Fruit fly (Drosophila melanogaster) whole organism, embryonic: Measurements from ENCODE around the gene IFT54.

Source experiments
- Aef1 ChIP-seq: fragments of 200-800 bp; sonication (Bioruptor generic); IDR thresholded peaks from 3 replicates; pipeline ENCODE4 v1.3.6; 2022; ENCODE audit warnings: missing biosample characterization, missing genetic modification characterization
- B-H2 ChIP-seq: fragments of 200-800 bp; sonication (Bioruptor generic); optimal IDR thresholded peaks from 2 replicates; lab custom pipeline; 2018; ENCODE audit warnings: missing biosample characterization, mild to moderate bottlenecking, missing genetic modification characterization
- BEAF-32 ChIP-seq: fragments of 200-800 bp; sonication (Bioruptor generic); optimal IDR thresholded peaks from 3 replicates; lab custom pipeline; 2017; ENCODE audit warnings: missing biosample characterization, missing genetic modification characterization, mild to moderate bottlenecking, moderate library complexity, missing genetic modification reagents
- CG10274 ChIP-seq: fragments of 200-800 bp; sonication (Bioruptor generic); optimal IDR thresholded peaks from 3 replicates; lab custom pipeline; 2017; ENCODE audit warnings: missing biosample characterization, mild to moderate bottlenecking, missing genetic modification characterization
- CG11560 ChIP-seq: fragments of 200-800 bp; sonication (Bioruptor generic); IDR thresholded peaks from 3 replicates; pipeline ENCODE4 v1.3.6; 2022; ENCODE audit warnings: missing biosample characterization, missing genetic modification characterization
- CG11696 ChIP-seq: fragments of 200-800 bp; sonication (Bioruptor generic); IDR thresholded peaks from 2 replicates; pipeline ENCODE4 v1.3.6; 2022; ENCODE audit warnings: missing biosample characterization, missing genetic modification characterization
- CG12219 ChIP-seq: fragments of 200-800 bp; sonication (Bioruptor generic); optimal IDR thresholded peaks from 3 replicates; lab custom pipeline; 2018; ENCODE audit warnings: missing biosample characterization, mild to moderate bottlenecking, missing genetic modification characterization
- CG12942 ChIP-seq: fragments of 200-800 bp; sonication (Bioruptor generic); optimal IDR thresholded peaks from 3 replicates; lab custom pipeline; 2016; ENCODE audit warnings: missing biosample characterization, missing genetic modification characterization
- CG15073 ChIP-seq: fragments of 200-800 bp; sonication (Bioruptor generic); optimal IDR thresholded peaks from 2 replicates; lab custom pipeline; 2016; ENCODE audit warnings: missing biosample characterization, missing genetic modification characterization
- CG17612 ChIP-seq: fragments of 200-800 bp; sonication (Bioruptor generic); IDR thresholded peaks from 2 replicates; pipeline ENCODE4 v1.3.6; 2022; ENCODE audit warnings: missing biosample characterization, missing genetic modification characterization
- CG17829 ChIP-seq: fragments of 200-800 bp; optimal IDR thresholded peaks from 2 replicates; lab custom pipeline; 2019; ENCODE audit warnings: missing biosample characterization, mild to moderate bottlenecking, missing genetic modification characterization, moderate library complexity
- CG18011 ChIP-seq: fragments of 200-800 bp; sonication (Bioruptor generic); optimal IDR thresholded peaks from 2 replicates; lab custom pipeline; 2017; ENCODE audit warnings: missing biosample characterization, missing genetic modification characterization, mild to moderate bottlenecking, moderate library complexity, missing genotype
- CG18619 ChIP-seq: fragments of 200-800 bp; sonication (Bioruptor generic); optimal IDR thresholded peaks from 3 replicates; lab custom pipeline; 2017; ENCODE audit warnings: missing biosample characterization, mild to moderate bottlenecking, missing genetic modification characterization
- CG2202 ChIP-seq: fragments of 200-800 bp; sonication (Bioruptor generic); optimal IDR thresholded peaks from 2 replicates; lab custom pipeline; 2018; ENCODE audit warnings: missing biosample characterization, mild to moderate bottlenecking, missing genetic modification characterization
- CG31365 ChIP-seq: fragments of 200-800 bp; sonication (Bioruptor generic); optimal IDR thresholded peaks from 2 replicates; lab custom pipeline; 2018; ENCODE audit warnings: missing biosample characterization, mild to moderate bottlenecking, missing genetic modification characterization
- CG32767 ChIP-seq: fragments of 200-800 bp; sonication (Bioruptor generic); IDR thresholded peaks from 2 replicates; pipeline ENCODE4 v1.3.6; 2022; ENCODE audit warnings: missing biosample characterization, missing genetic modification characterization
- CG3726 ChIP-seq: fragments of 200-800 bp; sonication (Bioruptor generic); IDR thresholded peaks from 3 replicates; pipeline ENCODE4, ENCODE4 v1.3.6; 2022; ENCODE audit warnings: missing biosample characterization, missing genetic modification characterization
- CG4360 ChIP-seq: fragments of 200-800 bp; sonication (Bioruptor generic); IDR thresholded peaks from 2 replicates; pipeline ENCODE4 v1.3.6; 2022; ENCODE audit warnings: missing biosample characterization, missing genetic modification characterization
- CG43689 ChIP-seq: fragments of 200-800 bp; sonication (Bioruptor generic); IDR thresholded peaks from 2 replicates; pipeline ENCODE4 v1.3.6; 2022; ENCODE audit warnings: missing biosample characterization, missing genetic modification characterization
- CG4424 ChIP-seq: fragments of 200-800 bp; sonication (Bioruptor generic); optimal IDR thresholded peaks from 3 replicates; lab custom pipeline; 2016; ENCODE audit warnings: missing biosample characterization, missing genetic modification characterization
- CG4617 ChIP-seq: fragments of 200-800 bp; sonication (Bioruptor generic); optimal IDR thresholded peaks from 3 replicates; lab custom pipeline; 2016; ENCODE audit warnings: missing biosample characterization, missing genetic modification characterization, borderline replicate concordance
- CG5953 ChIP-seq: fragments of 200-800 bp; sonication (Bioruptor generic); IDR thresholded peaks from 2 replicates; pipeline ENCODE4 v1.3.6; 2022; ENCODE audit warnings: missing biosample characterization, missing genetic modification characterization
- CG8281 ChIP-seq: fragments of 200-800 bp; sonication (Bioruptor generic); optimal IDR thresholded peaks from 2 replicates; lab custom pipeline; 2018; ENCODE audit warnings: missing biosample characterization, mild to moderate bottlenecking, missing genetic modification characterization, moderate library complexity
- CG8478 ChIP-seq: fragments of >200 bp; optimal IDR thresholded peaks from 2 replicates; lab custom pipeline; 2018
- CG9797 ChIP-seq: fragments of 200-800 bp; sonication (Bioruptor generic); optimal IDR thresholded peaks from 3 replicates; lab custom pipeline; 2018; ENCODE audit warnings: missing biosample characterization, mild to moderate bottlenecking, missing genetic modification characterization
- D19A ChIP-seq: fragments of 200-800 bp; optimal IDR thresholded peaks from 3 replicates; lab custom pipeline; 2019; ENCODE audit warnings: missing biosample characterization, mild to moderate bottlenecking, missing genetic modification characterization, moderate library complexity
- D19B ChIP-seq: fragments of 200-800 bp; sonication (Bioruptor generic); optimal IDR thresholded peaks from 2 replicates; lab custom pipeline; 2017; ENCODE audit warnings: missing biosample characterization, mild to moderate bottlenecking, missing genetic modification characterization
- Ets65A ChIP-seq: fragments of 200-800 bp; sonication (Bioruptor generic); peaks from one replicate; lab custom pipeline; 2016; ENCODE audit warnings: missing biosample characterization, missing genetic modification characterization
- H2.0 ChIP-seq: fragments of 200-800 bp; sonication (Bioruptor generic); IDR thresholded peaks from 2 replicates; pipeline ENCODE4 v1.3.6; 2022; ENCODE audit warnings: missing biosample characterization, missing genetic modification characterization
- HHEX ChIP-seq: fragments of 200-800 bp; sonication (Bioruptor generic); optimal IDR thresholded peaks from 3 replicates; lab custom pipeline; 2017; ENCODE audit warnings: missing biosample characterization, mild to moderate bottlenecking, missing genetic modification characterization, missing genetic modification reagents
- Hr3 ChIP-seq: fragments of 200-800 bp; sonication (Bioruptor generic); optimal IDR thresholded peaks from 3 replicates; lab custom pipeline; 2016; ENCODE audit warnings: missing biosample characterization, missing genetic modification characterization
- Nf-YB ChIP-seq: fragments of 200-800 bp; sonication (Bioruptor generic); optimal IDR thresholded peaks from 3 replicates; lab custom pipeline; 2019; ENCODE audit warnings: missing biosample characterization, mild to moderate bottlenecking, missing genetic modification characterization, moderate library complexity
- Pdp1 ChIP-seq, 2 experiments: fragments of 200-800 bp; sonication (Bioruptor generic); optimal IDR thresholded peaks; 3 replicates each; lab custom pipeline; 2016; ENCODE audit warnings: missing biosample characterization in 2 of 2, missing genetic modification characterization in 2 of 2, mild to moderate bottlenecking in 1 of 2, moderate library complexity in 1 of 2
- Side ChIP-seq: fragments of 200-800 bp; sonication (Bioruptor generic); optimal IDR thresholded peaks from 2 replicates; lab custom pipeline; 2016; ENCODE audit warnings: missing biosample characterization, missing genetic modification characterization
- ash1 ChIP-seq: fragments of 200-800 bp; sonication (Bioruptor generic); optimal IDR thresholded peaks from 2 replicates; lab custom pipeline; 2018; ENCODE audit warnings: missing biosample characterization, mild to moderate bottlenecking, missing genetic modification characterization
- az2 ChIP-seq: fragments of 200-800 bp; sonication (Bioruptor generic); optimal IDR thresholded peaks from 3 replicates; lab custom pipeline; 2016; ENCODE audit warnings: missing biosample characterization, missing genetic modification characterization
- crp ChIP-seq, 2 experiments: fragments of 200-800 bp; sonication (Bioruptor generic); optimal IDR thresholded peaks; 2 replicates in 1 of 2; 3 replicates in 1 of 2; lab custom pipeline; 2017; ENCODE audit warnings: missing biosample characterization in 2 of 2, missing genetic modification characterization in 2 of 2, mild to moderate bottlenecking in 1 of 2, moderate library complexity in 1 of 2
- dysf ChIP-seq: fragments of 200-800 bp; sonication (Bioruptor generic); IDR thresholded peaks from 3 replicates; pipeline ENCODE4 v1.3.6; 2022; ENCODE audit warnings: missing biosample characterization, missing genetic modification characterization
- gce ChIP-seq: fragments of 200-800 bp; sonication (Bioruptor generic); IDR thresholded peaks from 3 replicates; pipeline ENCODE4 v1.3.6; 2022; ENCODE audit warnings: missing biosample characterization, missing genetic modification characterization
- grn ChIP-seq: fragments of 200-800 bp; sonication (Bioruptor generic); optimal IDR thresholded peaks from 3 replicates; lab custom pipeline; 2017; ENCODE audit warnings: missing biosample characterization, missing genetic modification characterization
- gro ChIP-seq: fragments of 200-800 bp; sonication (Bioruptor generic); optimal IDR thresholded peaks from 2 replicates; lab custom pipeline; 2016; ENCODE audit warnings: missing biosample characterization, missing genetic modification characterization
- lmd ChIP-seq: fragments of 200-800 bp; sonication (Bioruptor generic); IDR thresholded peaks from 2 replicates; pipeline ENCODE4 v1.3.6; 2022; ENCODE audit warnings: missing biosample characterization, missing genetic modification characterization
- pho ChIP-seq: fragments of 200-800 bp; sonication (Bioruptor generic); optimal IDR thresholded peaks from 2 replicates; lab custom pipeline; 2016; ENCODE audit warnings: missing biosample characterization, missing genetic modification characterization
- ranshi ChIP-seq: fragments of 200-800 bp; sonication (Bioruptor generic); IDR thresholded peaks from 2 replicates; pipeline ENCODE4 v1.3.6; 2022; ENCODE audit warnings: missing biosample characterization, missing genetic modification characterization
- schlank ChIP-seq: fragments of 200-800 bp; sonication (Bioruptor generic); optimal IDR thresholded peaks from 2 replicates; lab custom pipeline; 2018; ENCODE audit warnings: missing biosample characterization, mild to moderate bottlenecking, missing genetic modification characterization
- sens-2 ChIP-seq: fragments of 200-800 bp; sonication (Bioruptor generic); IDR thresholded peaks from 2 replicates; pipeline ENCODE4 v1.3.6; 2022; ENCODE audit warnings: missing biosample characterization, missing genetic modification characterization
- sima ChIP-seq: fragments of 200-800 bp; sonication (Bioruptor generic); optimal IDR thresholded peaks from 2 replicates; lab custom pipeline; 2016; ENCODE audit warnings: missing biosample characterization, missing genetic modification characterization
- sisA ChIP-seq: fragments of 200-800 bp; sonication (Bioruptor generic); IDR thresholded peaks from 2 replicates; pipeline ENCODE4 v1.3.6; 2022; ENCODE audit warnings: missing biosample characterization, missing genetic modification characterization
- sqz ChIP-seq: fragments of 200-800 bp; sonication (Bioruptor generic); optimal IDR thresholded peaks from 3 replicates; lab custom pipeline; 2018; ENCODE audit warnings: missing biosample characterization, mild to moderate bottlenecking, missing genetic modification characterization
- wor ChIP-seq: fragments of 200-800 bp; sonication (Bioruptor generic); IDR thresholded peaks from 2 replicates; pipeline ENCODE4 v1.3.6; 2022; ENCODE audit warnings: missing biosample characterization, missing genetic modification characterization
- zfh2 ChIP-seq: fragments of 200-800 bp; sonication (Bioruptor generic); optimal IDR thresholded peaks from 2 replicates; lab custom pipeline; 2016; ENCODE audit warnings: missing biosample characterization, missing genetic modification characterization

IFT54 gene

dm6 chr3R:14315912-14316444 is 13.8 kb downstream of the IFT54 start, which contains the start of gene Set8 (continued):
- TF ChIP-seq CG17829 (peak; percentile 5), crp (GFP tag; optimal IDR thresholded peaks at IDR 0.05; lab: Kevin White, UChicago) (no peak), CG15073 (no peak), Ets65A (GFP tag; lab: Kevin White, UChicago) (no peak), CG8281 (tag; lab: Kevin White, UChicago) (no peak), sqz (peak; percentile 95), CG3726 (no peak), CG32767 (GFP tag; lab: Robert Waterston, UW) (no peak), gce (GFP tag; lab: Robert Waterston, UW) (no peak), Nf-YB (GFP tag; lab: Kevin White, UChicago) (no peak), CG8478 (no peak), CG12942 (no peak), CG17612 (GFP tag; lab: Robert Waterston, UW) (no peak), D19A (no peak), schlank (tag; lab: Kevin White, UChicago) (no peak), Pdp1 (GFP tag; optimal IDR thresholded peaks at IDR 0.05; lab: Kevin White, UChicago) (no peak), CG4360 (peak; percentile 88), H2.0 (GFP tag; lab: Robert Waterston, UW) (no peak), CG11560 (no peak), CG4617 (GFP tag; lab: Kevin White, UChicago) (peak; percentile 91), grn (no peak), CG18011 (GFP tag; lab: Kevin White, UChicago) (no peak), CG4424 (GFP tag; lab: Kevin White, UChicago) (no peak), CG43689 (GFP tag; lab: Robert Waterston, UW) (no peak)

dm6 chr3R:14326250-14327112 is 24.3 kb downstream of the IFT54 start, which contains the start of the genes Afti and ATPsynE:
Afti (minus strand) TSS chr3R:14326689.
ATPsynE (plus strand) TSS chr3R:14326947.
- peak; percentile 5 for TF ChIP-seq CG10274 (GFP tag; lab: Kevin White, UChicago)
- TF ChIP-seq dysf (GFP tag; lab: Robert Waterston, UW): peak; percentile 65; the same call in 2 of the 3 replicates
- peak; percentile 68 for TF ChIP-seq az2 (GFP tag; lab: Kevin White, UChicago)
- no peak for TF ChIP-seq CG5953
- TF ChIP-seq sens-2: no peak
- peak; percentile 81 for TF ChIP-seq B-H2 (GFP tag; lab: Kevin White, UChicago)
- TF ChIP-seq lmd: peak; percentile 78
- TF ChIP-seq Hr3 (GFP tag; lab: Kevin White, UChicago): peak; percentile 73
- peak; percentile 68 for TF ChIP-seq pho (GFP tag; lab: Kevin White, UChicago)
- TF ChIP-seq CG11696 (GFP tag; lab: Robert Waterston, UW): no peak
- peak; percentile 5 for TF ChIP-seq CG12219
- no peak for TF ChIP-seq Side (GFP tag; lab: Kevin White, UChicago)
- no peak for TF ChIP-seq ash1
- no peak for TF ChIP-seq sima
- no peak for TF ChIP-seq CG31365 (tag; lab: Kevin White, UChicago)
- TF ChIP-seq BEAF-32: peak; percentile 85
- peak; percentile 54 for TF ChIP-seq wor (GFP tag; lab: Robert Waterston, UW)
- TF ChIP-seq D19B (GFP tag; lab: Kevin White, UChicago): peak; percentile 48
- peak; percentile 73 for TF ChIP-seq Aef1 (GFP tag; lab: Robert Waterston, UW)
- TF ChIP-seq CG9797 (GFP tag; lab: Kevin White, UChicago): peak; percentile 34
- TF ChIP-seq HHEX (GFP tag; lab: Kevin White, UChicago): peak; percentile 41
- TF ChIP-seq ranshi (GFP tag; lab: Robert Waterston, UW): peak; percentile 74
- peak; percentile 57 for TF ChIP-seq CG18619 (GFP tag; lab: Kevin White, UChicago)
- peak; percentile 76 for TF ChIP-seq sisA (GFP tag; lab: Robert Waterston, UW)
- TF ChIP-seq zfh2 (GFP tag; lab: Kevin White, UChicago): peak; percentile 73
- peak; percentile 9 for TF ChIP-seq CG2202
- TF ChIP-seq gro (GFP tag; lab: Kevin White, UChicago): peak; percentile 49
- TF ChIP-seq Pdp1 (GFP tag; optimal IDR thresholded peaks at IDR 0.05; lab: Kevin White, UChicago): peak; percentile 60 to 76
